Fruit fly (Drosophila melanogaster) whole organism: ENCODE measurements around the gene CG7252.

Source experiments
- CG8478 ChIP-seq: fragments of >200 bp; optimal IDR thresholded peaks from 2 replicates; lab custom pipeline; 2018; ENCODE audit warnings: inconsistent platforms
- Dll ChIP-seq: fragments of >200 bp; optimal IDR thresholded peaks from 2 replicates; lab custom pipeline; 2017
- EcR ChIP-seq, 2 experiments: fragments of >200 bp; optimal IDR thresholded peaks; 2 replicates each; lab custom pipeline; 2017; ENCODE audit warnings: missing biosample characterization in 2 of 2, missing genetic modification characterization in 2 of 2, missing genetic modification reagents in 2 of 2
- pan ChIP-seq: fragments of >200 bp; optimal IDR thresholded peaks from 2 replicates; lab custom pipeline; 2017
- psq ChIP-seq: fragments of >200 bp; optimal IDR thresholded peaks from 2 replicates; lab custom pipeline; 2017
- usp ChIP-seq: fragments of >200 bp; optimal IDR thresholded peaks from 2 replicates; lab custom pipeline; 2017; ENCODE audit warnings: missing biosample characterization, missing genetic modification characterization, mixed read lengths

The CG7252 gene

dm6 chr3L:11953217-11953616, 5.7 kb downstream of the CG7252 start, which contains the start of gene obst-G:
TSS of gene obst-G (minus strand) at chr3L:11953317.
- TF ChIP-seq psq (no peak), usp (GFP tag; lab: Kevin White, UChicago) (no peak), Dll (no peak), EcR (GFP tag; optimal IDR thresholded peaks at IDR 0.05; lab: Kevin White, UChicago) (no peak), CG8478 (no peak), pan (lab: Kevin White, UChicago) (no peak)

dm6 chr3L:11953783-11954182, 6.3 kb downstream of the CG7252 start, which contains the start of gene CG7248:
TSS of gene CG7248 (plus strand) at chr3L:11954083.
- no peak for TF ChIP-seq pan (lab: Kevin White, UChicago)

- TF ChIP-seq usp (GFP tag; lab: Kevin White, UChicago) (no peak), Dll (no peak), pan (lab: Kevin White, UChicago) (no peak), EcR (GFP tag; optimal IDR thresholded peaks at IDR 0.05; lab: Kevin White, UChicago) (no peak), psq (no peak), CG8478 (no peak)
Observed at dm6 chr3L:11957669-11958333, 10.3 kb downstream of the CG7252 start, which contains the start of the genes CG11570 and CG43294. TSS of gene CG11570 (minus strand) at chr3L:11957769. TSS of gene CG43294 (plus strand) at chr3L:11958283.

dm6 chr3L:11966104-11966503, 18.6 kb downstream of the CG7252 start, which contains the start of gene prc:
TSS of gene prc (minus strand) at chr3L:11966131.
- TF ChIP-seq psq, result no peak
- no peak for TF ChIP-seq EcR (GFP tag; optimal IDR thresholded peaks at IDR 0.05; lab: Kevin White, UChicago)
- no peak for TF ChIP-seq CG8478
- no peak for TF ChIP-seq Dll
- TF ChIP-seq usp (GFP tag; lab: Kevin White, UChicago), result no peak
- no peak for TF ChIP-seq pan (lab: Kevin White, UChicago)

- TF ChIP-seq psq, result no peak
- TF ChIP-seq Dll, result no peak
Observed at dm6 chr3L:11972879-11973278, 25.4 kb downstream of the CG7252 start, which contains the start of gene Muc68E. TSS of gene Muc68E (minus strand) at chr3L:11972979.

- TF ChIP-seq Dll (no peak), usp (GFP tag; lab: Kevin White, UChicago) (no peak), pan (lab: Kevin White, UChicago) (no peak), EcR (GFP tag; optimal IDR thresholded peaks at IDR 0.05; lab: Kevin White, UChicago) (no peak), psq (no peak), CG8478 (no peak)
Observed at dm6 chr3L:11973690-11974089, 26.2 kb downstream of the CG7252 start, which contains the start of gene CG42397. TSS of gene CG42397 (minus strand) at chr3L:11973790.

- no peak for TF ChIP-seq pan (lab: Kevin White, UChicago)
- no peak for TF ChIP-seq EcR (GFP tag; optimal IDR thresholded peaks at IDR 0.05; lab: Kevin White, UChicago)
- no peak for TF ChIP-seq CG8478
- no peak for TF ChIP-seq Dll
- no peak for TF ChIP-seq psq
- TF ChIP-seq usp (GFP tag; lab: Kevin White, UChicago), result no peak
Observed at dm6 chr3L:11974605-11975004, 27.1 kb downstream of the CG7252 start, which contains the start of gene CG14125. TSS of gene CG14125 (plus strand) at chr3L:11974905.

dm6 chr3L:11975811-11976210, 28.3 kb downstream of the CG7252 start, which contains the start of gene CG43896:
TSS of gene CG43896 (plus strand) at chr3L:11976111.
- no peak for TF ChIP-seq CG8478
- no peak for TF ChIP-seq EcR (GFP tag; optimal IDR thresholded peaks at IDR 0.05; lab: Kevin White, UChicago)

dm6 chr3L:11984606-11985005, 37.1 kb downstream of the CG7252 start, which contains the start of gene CG6938:
TSS of gene CG6938 (plus strand) at chr3L:11984906.
- TF ChIP-seq CG8478, result no peak
- TF ChIP-seq pan (lab: Kevin White, UChicago), result no peak
- TF ChIP-seq EcR (GFP tag; optimal IDR thresholded peaks at IDR 0.05; lab: Kevin White, UChicago), result no peak
- no peak for TF ChIP-seq usp (GFP tag; lab: Kevin White, UChicago)
- TF ChIP-seq Dll, result no peak
- no peak for TF ChIP-seq psq

dm6 chr3L:11990436-11990835, 43.0 kb downstream of the CG7252 start, which contains the start of gene CG6931:
TSS of gene CG6931 (plus strand) at chr3L:11990736.
- TF ChIP-seq psq (no peak), usp (GFP tag; lab: Kevin White, UChicago) (no peak), CG8478 (no peak), pan (lab: Kevin White, UChicago) (no peak), Dll (no peak), EcR (GFP tag; optimal IDR thresholded peaks at IDR 0.05; lab: Kevin White, UChicago) (no peak)

- no peak for TF ChIP-seq EcR (GFP tag; optimal IDR thresholded peaks at IDR 0.05; lab: Kevin White, UChicago)
- no peak for TF ChIP-seq usp (GFP tag; lab: Kevin White, UChicago)
- no peak for TF ChIP-seq CG8478
- TF ChIP-seq psq, result no peak
- no peak for TF ChIP-seq pan (lab: Kevin White, UChicago)
- TF ChIP-seq Dll, result no peak
Observed at dm6 chr3L:11992960-11993359, 45.5 kb downstream of the CG7252 start, which contains the start of gene viaf. TSS of gene viaf (minus strand) at chr3L:11993179.

dm6 chr3L:11997959-11998358, 50.5 kb downstream of the CG7252 start, which contains the start of gene Grip163:
TSS of gene Grip163 (minus strand) at chr3L:11998138.
- TF ChIP-seq EcR (GFP tag; optimal IDR thresholded peaks at IDR 0.05; lab: Kevin White, UChicago) (no peak), psq (no peak), pan (lab: Kevin White, UChicago) (no peak), CG8478 (no peak), Dll (no peak), usp (GFP tag; lab: Kevin White, UChicago) (no peak)
